Fruit fly (Drosophila melanogaster) whole organism, embryonic: Measurements from ENCODE around the gene Jhbp3.

Experiments used
- Asciz ChIP-seq: fragments of 200-800 bp; sonication (Bioruptor generic); optimal IDR thresholded peaks from 2 replicates; lab custom pipeline; 2017; ENCODE audit warnings: missing biosample characterization, mild to moderate bottlenecking, missing genetic modification characterization, missing genetic modification reagents
- CG11247 ChIP-seq: fragments of 200-800 bp; sonication (Bioruptor generic); IDR thresholded peaks from 2 replicates; pipeline ENCODE4 v1.3.6; 2022; ENCODE audit warnings: missing biosample characterization, missing genetic modification characterization
- CG12236 ChIP-seq: fragments of 200-800 bp; sonication (Bioruptor generic); optimal IDR thresholded peaks from 2 replicates; lab custom pipeline; 2016; ENCODE audit warnings: missing biosample characterization, missing genetic modification characterization
- CG12299 ChIP-seq: fragments of 200-800 bp; sonication (Bioruptor generic); optimal IDR thresholded peaks from 2 replicates; lab custom pipeline; 2018; ENCODE audit warnings: missing biosample characterization, mild to moderate bottlenecking, missing genetic modification characterization
- CG14965 ChIP-seq: fragments of 200-800 bp; sonication (Bioruptor generic); optimal IDR thresholded peaks from 2 replicates; lab custom pipeline; 2016; ENCODE audit warnings: missing biosample characterization, missing genetic modification characterization, borderline replicate concordance
- CG15011 ChIP-seq: fragments of 200-800 bp; sonication (Bioruptor generic); optimal IDR thresholded peaks from 3 replicates; lab custom pipeline; 2018; ENCODE audit warnings: missing biosample characterization, mild to moderate bottlenecking, missing genetic modification characterization
- CG15269 ChIP-seq: fragments of 200-800 bp; sonication (Bioruptor generic); optimal IDR thresholded peaks from 2 replicates; lab custom pipeline; 2018; ENCODE audit warnings: missing biosample characterization, mild to moderate bottlenecking, missing genetic modification characterization, moderate library complexity
- CG15601 ChIP-seq: fragments of 200-800 bp; sonication (Bioruptor generic); optimal IDR thresholded peaks from 3 replicates; lab custom pipeline; 2019; ENCODE audit warnings: missing biosample characterization, mild to moderate bottlenecking, missing genetic modification characterization, moderate library complexity
- CG1832 ChIP-seq: fragments of 200-800 bp; sonication (Bioruptor generic); optimal IDR thresholded peaks from 2 replicates; lab custom pipeline; 2017; ENCODE audit warnings: missing biosample characterization, mild to moderate bottlenecking, missing genetic modification characterization, inconsistent platforms
- CG34224 ChIP-seq: fragments of 200-800 bp; sonication (Bioruptor generic); IDR thresholded peaks from 3 replicates; pipeline ENCODE4 v1.3.6; 2022; ENCODE audit warnings: missing biosample characterization, missing genetic modification characterization; ENCODE audit not compliant: partially characterized antibody
- CG6272 ChIP-seq: fragments of 200-800 bp; sonication (Bioruptor generic); IDR thresholded peaks from 2 replicates; pipeline ENCODE4 v1.3.6; 2022; ENCODE audit warnings: missing biosample characterization, missing genetic modification characterization
- CG6654 ChIP-seq: fragments of 200-800 bp; sonication (Bioruptor generic); optimal IDR thresholded peaks from 2 replicates; lab custom pipeline; 2017; ENCODE audit warnings: missing biosample characterization, mild to moderate bottlenecking, missing genetic modification characterization
- CG6765 ChIP-seq: fragments of 200-800 bp; sonication (Bioruptor generic); optimal IDR thresholded peaks from 3 replicates; lab custom pipeline; 2017; ENCODE audit warnings: missing biosample characterization, mild to moderate bottlenecking, missing genetic modification characterization
- CG7357 ChIP-seq: fragments of 200-800 bp; sonication (Bioruptor generic); IDR thresholded peaks from 3 replicates; pipeline ENCODE4 v1.3.6; 2022; ENCODE audit warnings: missing biosample characterization, missing genetic modification characterization
- CG8765 ChIP-seq: fragments of 200-800 bp; sonication (Bioruptor generic); IDR thresholded peaks from 2 replicates; pipeline ENCODE4 v1.3.6; 2022; ENCODE audit warnings: missing biosample characterization, missing genetic modification characterization
- CG9817 ChIP-seq: fragments of 200-800 bp; sonication (Bioruptor generic); optimal IDR thresholded peaks from 2 replicates; lab custom pipeline; 2018; ENCODE audit warnings: missing biosample characterization, mild to moderate bottlenecking, missing genetic modification characterization, moderate library complexity
- CG9876 ChIP-seq: fragments of 200-800 bp; sonication (Bioruptor generic); optimal IDR thresholded peaks from 2 replicates; lab custom pipeline; 2016; ENCODE audit warnings: missing biosample characterization, missing genetic modification characterization
- CHES-1-like ChIP-seq: fragments of 200-800 bp; sonication (Bioruptor generic); optimal IDR thresholded peaks from 2 replicates; lab custom pipeline; 2016; ENCODE audit warnings: missing biosample characterization, missing genetic modification characterization
- CTCF ChIP-seq: fragments of 200-800 bp; sonication (Bioruptor generic); optimal IDR thresholded peaks from 2 replicates; lab custom pipeline; 2017; ENCODE audit warnings: missing biosample characterization, mild to moderate bottlenecking, missing genetic modification characterization, moderate library complexity
- D19A ChIP-seq: fragments of 200-800 bp; optimal IDR thresholded peaks from 3 replicates; lab custom pipeline; 2019; ENCODE audit warnings: missing biosample characterization, mild to moderate bottlenecking, missing genetic modification characterization, moderate library complexity
- Dll ChIP-seq: fragments of 200-800 bp; sonication (Bioruptor generic); IDR thresholded peaks from 4 replicates; pipeline ENCODE4 v1.3.6; 2022; ENCODE audit warnings: missing biosample characterization, missing genetic modification characterization; ENCODE audit not compliant: partially characterized antibody
- Drgx ChIP-seq: fragments of 200-800 bp; sonication (Bioruptor generic); IDR thresholded peaks from 2 replicates; pipeline ENCODE4 v1.3.6; 2022; ENCODE audit warnings: missing biosample characterization, missing genetic modification characterization
- Ets65A ChIP-seq: fragments of 200-800 bp; sonication (Bioruptor generic); peaks from one replicate; lab custom pipeline; 2016; ENCODE audit warnings: missing biosample characterization, missing genetic modification characterization
- Fer3 ChIP-seq: fragments of 200-800 bp; sonication (Bioruptor generic); optimal IDR thresholded peaks from 2 replicates; lab custom pipeline; 2018; ENCODE audit warnings: missing biosample characterization, mild to moderate bottlenecking, missing genetic modification characterization, moderate library complexity
- H15 ChIP-seq: fragments of 200-800 bp; sonication (Bioruptor generic); IDR thresholded peaks from 3 replicates; pipeline ENCODE4 v1.3.6; 2022; ENCODE audit warnings: missing biosample characterization, missing genetic modification characterization
- HmgD ChIP-seq: fragments of 200-800 bp; sonication (Bioruptor generic); optimal IDR thresholded peaks from 3 replicates; lab custom pipeline; 2016; ENCODE audit warnings: missing biosample characterization, missing genetic modification characterization
- Hmr ChIP-seq: fragments of 200-800 bp; sonication (Bioruptor generic); optimal IDR thresholded peaks from 3 replicates; lab custom pipeline; 2017; ENCODE audit warnings: mild to moderate bottlenecking, missing biosample characterization, missing genetic modification reagents, missing genetic modification characterization
- Hr3 ChIP-seq: fragments of 200-800 bp; sonication (Bioruptor generic); optimal IDR thresholded peaks from 3 replicates; lab custom pipeline; 2016; ENCODE audit warnings: missing biosample characterization, missing genetic modification characterization
- Meics ChIP-seq: fragments of 200-800 bp; sonication (Bioruptor generic); optimal IDR thresholded peaks from 2 replicates; lab custom pipeline; 2017; ENCODE audit warnings: missing biosample characterization, mild to moderate bottlenecking, missing genetic modification characterization
- Mes4 ChIP-seq: fragments of 200-800 bp; sonication (Bioruptor generic); optimal IDR thresholded peaks from 2 replicates; lab custom pipeline; 2016; ENCODE audit warnings: missing biosample characterization, missing genetic modification characterization
- Sry-β ChIP-seq: fragments of 200-800 bp; sonication (Bioruptor generic); optimal IDR thresholded peaks from 2 replicates; lab custom pipeline; 2018; ENCODE audit warnings: missing biosample characterization, mild to moderate bottlenecking, missing genetic modification characterization, moderate library complexity
- Sry-δ ChIP-seq: fragments of 200-800 bp; sonication (Bioruptor generic); optimal IDR thresholded peaks from 2 replicates; lab custom pipeline; 2016; ENCODE audit warnings: missing biosample characterization, missing genetic modification characterization
- ato ChIP-seq: fragments of 200-800 bp; sonication (Bioruptor generic); IDR thresholded peaks from 2 replicates; pipeline ENCODE4 v1.3.6; 2022; ENCODE audit warnings: missing biosample characterization, missing genetic modification characterization; ENCODE audit not compliant: partially characterized antibody
- danr ChIP-seq: fragments of 200-800 bp; sonication (Bioruptor generic); IDR thresholded peaks from 2 replicates; pipeline ENCODE4 v1.3.6; 2022; ENCODE audit warnings: missing biosample characterization, missing genetic modification characterization
- dati ChIP-seq: fragments of 200-800 bp; sonication (Bioruptor generic); IDR thresholded peaks from 2 replicates; pipeline ENCODE4 v1.3.6; 2022; ENCODE audit warnings: missing biosample characterization, missing genetic modification characterization
- dysf ChIP-seq: fragments of 200-800 bp; sonication (Bioruptor generic); IDR thresholded peaks from 3 replicates; pipeline ENCODE4 v1.3.6; 2022; ENCODE audit warnings: missing biosample characterization, missing genetic modification characterization
- ems ChIP-seq: fragments of 200-800 bp; sonication (Bioruptor generic); optimal IDR thresholded peaks from 3 replicates; lab custom pipeline; 2016; ENCODE audit warnings: missing biosample characterization, missing genetic modification characterization
- esg ChIP-seq: fragments of 200-800 bp; sonication (Bioruptor generic); conservative IDR thresholded peaks from 2 replicates; pipeline ENCODE4 v1.3.6; 2022; ENCODE audit warnings: missing biosample characterization, missing genetic modification characterization
- fu2 ChIP-seq: fragments of 200-800 bp; sonication (Bioruptor generic); optimal IDR thresholded peaks from 2 replicates; lab custom pipeline; 2016; ENCODE audit warnings: missing biosample characterization, missing genetic modification characterization
- gcm2 ChIP-seq: fragments of 200-800 bp; sonication (Bioruptor generic); optimal IDR thresholded peaks from 2 replicates; lab custom pipeline; 2016; ENCODE audit warnings: missing biosample characterization, missing genetic modification characterization
- gem ChIP-seq: fragments of 200-800 bp; sonication (Bioruptor generic); optimal IDR thresholded peaks from 2 replicates; lab custom pipeline; 2019; ENCODE audit warnings: missing biosample characterization, mild to moderate bottlenecking, missing genetic modification characterization, moderate library complexity
- lmd ChIP-seq: fragments of 200-800 bp; sonication (Bioruptor generic); IDR thresholded peaks from 2 replicates; pipeline ENCODE4 v1.3.6; 2022; ENCODE audit warnings: missing biosample characterization, missing genetic modification characterization
- otp ChIP-seq: fragments of 200-800 bp; sonication (Bioruptor generic); IDR thresholded peaks from 3 replicates; pipeline ENCODE4, ENCODE4 v1.3.6; 2022; ENCODE audit warnings: missing biosample characterization, missing genetic modification characterization
- p53 ChIP-seq: fragments of 200-800 bp; sonication (Bioruptor generic); optimal IDR thresholded peaks from 2 replicates; lab custom pipeline; 2016; ENCODE audit warnings: missing biosample characterization, missing genetic modification characterization
- pfk ChIP-seq: fragments of 200-800 bp; sonication (Bioruptor generic); optimal IDR thresholded peaks from 2 replicates; lab custom pipeline; 2018; ENCODE audit warnings: missing biosample characterization, mild to moderate bottlenecking, missing genetic modification characterization, moderate library complexity
- salm ChIP-seq: fragments of 200-800 bp; sonication (Bioruptor generic); optimal IDR thresholded peaks from 2 replicates; lab custom pipeline; 2018; ENCODE audit warnings: missing biosample characterization, mild to moderate bottlenecking, missing genetic modification characterization
- sc ChIP-seq, 3 experiments: fragments of >200 bp in 2 of 3; fragments of 200-800 bp in 1 of 3; sonication (Bioruptor generic) in 1 of 3; optimal IDR thresholded peaks; 2 replicates in 2 of 3; 3 replicates in 1 of 3; lab custom pipeline; 2017; ENCODE audit warnings: mild to moderate bottlenecking in 1 of 3, missing biosample characterization in 1 of 3, missing genetic modification characterization in 1 of 3, missing genetic modification reagents in 1 of 3
- slou ChIP-seq: fragments of 200-800 bp; sonication (Bioruptor generic); optimal IDR thresholded peaks from 3 replicates; lab custom pipeline; 2016; ENCODE audit warnings: missing biosample characterization, missing genetic modification characterization
- tio ChIP-seq: fragments of 200-800 bp; sonication (Bioruptor generic); optimal IDR thresholded peaks from 2 replicates; lab custom pipeline; 2017; ENCODE audit warnings: missing biosample characterization, missing genetic modification characterization, inconsistent platforms

Jhbp3 gene

DNA sequence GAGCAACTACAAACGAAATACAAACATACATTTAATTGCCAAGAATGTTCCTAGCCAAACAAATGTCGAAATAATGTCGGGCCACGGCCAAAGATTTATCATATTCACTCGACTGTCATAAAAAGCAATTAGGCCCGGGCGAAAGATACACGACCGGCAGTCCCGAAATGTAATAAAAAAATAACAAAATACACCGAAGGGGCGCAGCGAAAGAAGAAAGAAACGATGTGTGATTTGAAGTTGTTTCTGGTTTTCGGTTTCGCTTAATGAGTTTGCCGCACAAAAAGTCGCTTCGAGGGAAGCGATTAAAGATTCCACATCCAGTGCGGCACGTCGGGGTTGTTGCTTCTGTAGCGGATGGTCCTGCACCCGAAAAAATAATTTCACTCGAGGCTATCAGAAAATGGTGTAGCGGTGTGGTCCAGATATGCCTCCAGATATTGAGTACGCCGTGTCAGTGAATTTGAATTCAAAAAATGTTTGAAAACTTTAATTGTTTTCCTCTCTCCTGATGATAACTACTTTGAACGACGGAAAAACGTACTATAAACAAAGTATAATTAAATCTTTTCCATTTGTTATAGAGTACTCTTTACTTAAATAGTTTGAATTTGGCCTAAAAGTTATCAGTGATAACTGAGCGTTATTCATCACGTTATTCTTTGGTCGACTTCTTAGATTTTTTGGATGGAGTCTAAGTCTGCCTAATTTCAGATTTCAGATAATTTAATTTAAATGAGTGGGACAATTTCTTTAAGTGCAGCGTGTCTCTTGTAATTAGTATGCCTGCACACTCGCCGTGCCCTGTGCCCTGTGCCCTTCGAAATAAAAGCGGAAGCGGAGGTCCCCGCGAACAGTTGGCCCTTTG is 34.3 kb upstream of the Jhbp3 start (continued):
- TF ChIP-seq lmd (GFP tag; lab: Robert Waterston, UW), result 0 out of 2 replicates have a peak, but pooled peaks have one; percentile 37
- no peak for TF ChIP-seq pfk (GFP tag; lab: Kevin White, UChicago)
- TF ChIP-seq CG14965 (GFP tag; lab: Kevin White, UChicago), result no peak
- TF ChIP-seq dati (GFP tag; lab: Robert Waterston, UW), result no peak
- TF ChIP-seq CG15601, result peak; percentile 50
- no peak for TF ChIP-seq HmgD (GFP tag; lab: Kevin White, UChicago)
- no peak for TF ChIP-seq otp (GFP tag; lab: Robert Waterston, UW)
- peak; percentile 56 for TF ChIP-seq CG12236 (GFP tag; lab: Kevin White, UChicago)
- no peak for TF ChIP-seq CG8765 (GFP tag; lab: Robert Waterston, UW)
- peak; percentile 22 for TF ChIP-seq CG15011 (GFP tag; lab: Kevin White, UChicago)
- TF ChIP-seq dysf (GFP tag; lab: Robert Waterston, UW), result 0 out of 3 replicates have a peak, but pooled peaks have one; percentile 5
- no peak for TF ChIP-seq CG6272
- TF ChIP-seq CG34224 (GFP tag; lab: Robert Waterston, UW), result no peak
- TF ChIP-seq Meics (GFP tag; lab: Kevin White, UChicago), result peak; percentile 6
- peak; percentile 18 for TF ChIP-seq Hr3 (GFP tag; lab: Kevin White, UChicago)
- TF ChIP-seq danr (GFP tag; lab: Robert Waterston, UW), result no peak
- TF ChIP-seq CG11247 (GFP tag; lab: Robert Waterston, UW), result no peak
- no peak for TF ChIP-seq sc (optimal IDR thresholded peaks at IDR 0.05; lab: Kevin White, UChicago)
- peak; percentile 15 for TF ChIP-seq sc (GFP tag; optimal IDR thresholded peaks at IDR 0.05; lab: Kevin White, UChicago)
- TF ChIP-seq CG6654 (GFP tag; lab: Kevin White, UChicago), result peak; percentile 16
- no peak for TF ChIP-seq Fer3 (tag; lab: Kevin White, UChicago)
- peak; percentile 57 for TF ChIP-seq CHES-1-like (GFP tag; lab: Kevin White, UChicago)
- peak; percentile 17 for TF ChIP-seq ems (GFP tag; lab: Kevin White, UChicago)
- 0 out of 3 replicates have a peak, but pooled peaks have one; percentile 18 for TF ChIP-seq H15
- peak; percentile 41 for TF ChIP-seq Mes4 (GFP tag; lab: Kevin White, UChicago)
- TF ChIP-seq gcm2 (GFP tag; lab: Kevin White, UChicago), result no peak
- TF ChIP-seq Hmr (GFP tag; lab: Kevin White, UChicago), result no peak
- TF ChIP-seq Asciz (GFP tag; lab: Kevin White, UChicago), result peak; percentile 53
- no peak for TF ChIP-seq CG9817 (tag; lab: Kevin White, UChicago)
- TF ChIP-seq gem (tag; lab: Kevin White, UChicago), result peak; percentile 75
- peak; percentile 80 for TF ChIP-seq Ets65A (GFP tag; lab: Kevin White, UChicago)
- TF ChIP-seq Drgx, result no peak
- no peak for TF ChIP-seq CG15269
- no peak for TF ChIP-seq ato
- TF ChIP-seq Dll (GFP tag; lab: Robert Waterston, UW), result no peak
- no peak; the same call in 1 of the 2 replicates for TF ChIP-seq esg (GFP tag; lab: Robert Waterston, UW)
- no peak for TF ChIP-seq slou (GFP tag; lab: Kevin White, UChicago)
- no peak for TF ChIP-seq CG1832 (GFP tag; lab: Kevin White, UChicago)
- TF ChIP-seq salm (tag; lab: Kevin White, UChicago), result peak; percentile 12
- TF ChIP-seq CG7357, result no peak
- peak; percentile 74 for TF ChIP-seq tio
- no peak for TF ChIP-seq Sry-δ (GFP tag; lab: Kevin White, UChicago)
- TF ChIP-seq CG12299 (tag; lab: Kevin White, UChicago), result no peak
- TF ChIP-seq Sry-β (GFP tag; lab: Kevin White, UChicago), result no peak
- peak; percentile 8 for TF ChIP-seq CG9876 (GFP tag; lab: Kevin White, UChicago)
- TF ChIP-seq CTCF, result no peak
- no peak for TF ChIP-seq CG6765 (GFP tag; lab: Kevin White, UChicago)
- no peak for TF ChIP-seq fu2 (GFP tag; lab: Kevin White, UChicago)
- TF ChIP-seq D19A (tag; lab: Kevin White, UChicago), result peak; percentile 51
- TF ChIP-seq p53 (GFP tag; lab: Kevin White, UChicago), result peak; percentile 39
